Worm (Caenorhabditis elegans): ENCODE measurements around the gene T19H5.6.

The T19H5.6 gene

ce11 chrII:9487337-9487950 is 17.4 kb upstream of the T19H5.6 start, which contains the start of gene T19H5.4 (continued):
- no peak for TF ChIP-seq D1046.2 (GFP tag; IDR thresholded peaks at IDR 0.05)
- TF ChIP-seq snpc-1.2 (GFP tag; IDR thresholded peaks at IDR 0.05) = no peak
- no peak for TF ChIP-seq ceh-28 (tag; optimal IDR thresholded peaks at IDR 0.05)
- TF ChIP-seq ZK546.5 (tag; optimal IDR thresholded peaks at IDR 0.05) = no peak
- TF ChIP-seq daf-8 (GFP tag; IDR thresholded peaks at IDR 0.05) = no peak
- TF ChIP-seq F37D6.2 (tag; optimal IDR thresholded peaks at IDR 0.05) = no peak
- TF ChIP-seq daf-16 (GFP tag; optimal IDR thresholded peaks at IDR 0.05) = peak in 1 of 2 experiments; percentile 4
- peak; percentile 66 for TF ChIP-seq daf-16 (tag; optimal IDR thresholded peaks at IDR 0.05)
- TF ChIP-seq php-3 (GFP tag; IDR thresholded peaks at IDR 0.05) = peak; percentile 38; the same call in 1 of the 2 replicates
- peak in 1 of 2 experiments; percentile 3 for TF ChIP-seq lsy-2 (tag; optimal IDR thresholded peaks at IDR 0.05)
- TF ChIP-seq madf-5 (GFP tag; IDR thresholded peaks at IDR 0.05) = no peak
- TF ChIP-seq nhr-10 (tag; optimal IDR thresholded peaks at IDR 0.05) = no peak
- TF ChIP-seq lin-1 (GFP tag; IDR thresholded peaks at IDR 0.05) = peak; percentile 64; the same call in 1 of the 2 replicates
- TF ChIP-seq unc-39 (tag; optimal IDR thresholded peaks at IDR 0.05) = no peak
- no peak for TF ChIP-seq dpl-1 (GFP tag; optimal IDR thresholded peaks at IDR 0.05)
- TF ChIP-seq gei-8 (GFP tag; optimal IDR thresholded peaks at IDR 0.05) = peak; percentile 42
- TF ChIP-seq ama-1 (optimal IDR thresholded peaks at IDR 0.05) = no peak
- no peak for TF ChIP-seq unc-130 (GFP tag; optimal IDR thresholded peaks at IDR 0.05)
- peak; percentile 76 for TF ChIP-seq nhr-48 (tag; optimal IDR thresholded peaks at IDR 0.05)
- TF ChIP-seq mxl-3 (GFP tag; optimal IDR thresholded peaks at IDR 0.05) = peak; percentile 96
- no peak for TF ChIP-seq Y5F2A.4 (GFP tag; optimal IDR thresholded peaks at IDR 0.05)
- no peak for TF ChIP-seq nhr-76 (tag; optimal IDR thresholded peaks at IDR 0.05)
- TF ChIP-seq nhr-41 (GFP tag; IDR thresholded peaks at IDR 0.05) = no peak
- no peak for TF ChIP-seq lin-29 (GFP tag; IDR thresholded peaks at IDR 0.05)
- TF ChIP-seq Y48G9A.11 (GFP tag; IDR thresholded peaks at IDR 0.05) = no peak
- no peak for TF ChIP-seq F49E8.2 (tag; optimal IDR thresholded peaks at IDR 0.05; ENCODE audit: borderline replicate concordance)
- no peak for TF ChIP-seq T20F7.1 (GFP tag; optimal IDR thresholded peaks at IDR 0.05)
- peak; percentile 12 for TF ChIP-seq nhr-77 (tag; optimal IDR thresholded peaks at IDR 0.05)
- no peak for TF ChIP-seq nhr-6 (tag; optimal IDR thresholded peaks at IDR 0.05)
- TF ChIP-seq daf-12 (tag; optimal IDR thresholded peaks at IDR 0.05) = no peak
- no peak for TF ChIP-seq spr-1 (tag; optimal IDR thresholded peaks at IDR 0.05)
- TF ChIP-seq F10B5.3 (tag; optimal IDR thresholded peaks at IDR 0.05) = no peak
- TF ChIP-seq hlh-30 (tag; optimal IDR thresholded peaks at IDR 0.05; ENCODE audit: insufficient read depth) = peak; percentile 92
- TF ChIP-seq hif-1 (tag; optimal IDR thresholded peaks at IDR 0.05) = peak in 1 of 2 experiments; percentile 64
- no peak for TF ChIP-seq lin-38 (GFP tag; IDR thresholded peaks at IDR 0.05)
- no peak for TF ChIP-seq ztf-7 (tag; optimal IDR thresholded peaks at IDR 0.05)
- TF ChIP-seq zfp-2 (tag; optimal IDR thresholded peaks at IDR 0.05) = no peak
- peak; percentile 40 for TF ChIP-seq rbr-2 (tag; optimal IDR thresholded peaks at IDR 0.05)

ce11 chrII:9485081-9485730 is 15.2 kb upstream of the T19H5.6 start:
- TF ChIP-seq mdt-29 (GFP tag; IDR thresholded peaks at IDR 0.05) (no peak), vab-7 (GFP tag; IDR thresholded peaks at IDR 0.05) (no peak), mdl-1 (tag; optimal IDR thresholded peaks at IDR 0.05) (peak in 1 of 2 experiments; percentile 37), snpc-1.2 (GFP tag; IDR thresholded peaks at IDR 0.05) (no peak), aha-1 (tag) (peak; percentile 90), nhr-237 (tag; optimal IDR thresholded peaks at IDR 0.05) (no peak), nhr-28 (tag; optimal IDR thresholded peaks at IDR 0.05) (peak; percentile 75), ceh-20 (GFP tag; IDR thresholded peaks at IDR 0.05) (no peak), mxl-3 (GFP tag; optimal IDR thresholded peaks at IDR 0.05) (peak; percentile 88), F49E8.2 (tag; optimal IDR thresholded peaks at IDR 0.05; ENCODE audit: borderline replicate concordance) (no peak), cey-2 (tag; optimal IDR thresholded peaks at IDR 0.05; ENCODE audit: borderline replicate concordance, insufficient read depth) (no peak), nhr-77 (tag; optimal IDR thresholded peaks at IDR 0.05) (no peak), egl-43 (GFP tag; IDR thresholded peaks at IDR 0.05) (no peak), unc-62 (GFP tag; optimal IDR thresholded peaks at IDR 0.05 in 1 of 2) (peak in 1 of 2 experiments; percentile 9), unc-62 (tag; optimal IDR thresholded peaks at IDR 0.05) (no peak), hmg-1.1 (GFP tag; IDR thresholded peaks at IDR 0.05) (no peak), ces-1 (GFP tag; optimal IDR thresholded peaks at IDR 0.05) (no peak), unc-39 (tag; optimal IDR thresholded peaks at IDR 0.05) (no peak), lin-29 (GFP tag; IDR thresholded peaks at IDR 0.05) (no peak), F37D6.2 (tag; optimal IDR thresholded peaks at IDR 0.05) (no peak)

All from whole organism, L4 larva.